Worm (Caenorhabditis elegans) whole organism, L3 larva: ENCODE measurements around the gene C15H11.10.

ENCODE experiments used
- ZK546.5 ChIP-seq: sonication (generic microtip); optimal IDR thresholded peaks from 2 replicates; lab custom pipeline; 2017; ENCODE audit warnings: missing biosample characterization, missing genetic modification characterization
- egl-27 ChIP-seq: sonication (generic microtip); optimal IDR thresholded peaks from 4 replicates; lab custom pipeline; 2017; ENCODE audit warnings: missing biosample characterization, missing genetic modification reagents, missing genetic modification characterization
- elt-1 ChIP-seq: fragments of 150-350 bp; optimal IDR thresholded peaks from 2 replicates; lab custom pipeline; 2014; ENCODE audit warnings: missing biosample characterization, missing genetic modification characterization
- fos-1 ChIP-seq: fragments of 150-350 bp; optimal IDR thresholded peaks from 2 replicates; lab custom pipeline; 2014; ENCODE audit warnings: missing biosample characterization, missing genetic modification characterization
- hmg-11 ChIP-seq: sonication (generic microtip); optimal IDR thresholded peaks from 2 replicates; lab custom pipeline; 2016; ENCODE audit warnings: missing genetic modification characterization, missing compliant biosample characterization
- mml-1 ChIP-seq: fragments of 150-350 bp; sonication (generic microtip); optimal IDR thresholded peaks from 3 replicates; lab custom pipeline; 2014; ENCODE audit warnings: missing biosample characterization, missing genetic modification characterization
- nhr-23 ChIP-seq: fragments of 150-350 bp; optimal IDR thresholded peaks from 2 replicates; lab custom pipeline; 2014; ENCODE audit warnings: missing biosample characterization, missing genetic modification reagents, missing genetic modification characterization
- pqm-1 ChIP-seq: fragments of 150-350 bp; optimal IDR thresholded peaks from 2 replicates; lab custom pipeline; 2017; ENCODE audit warnings: missing biosample characterization, missing genetic modification characterization, inconsistent platforms
- snpc-4 ChIP-seq: fragments of 150-350 bp; optimal IDR thresholded peaks from 2 replicates; lab custom pipeline; 2014; ENCODE audit warnings: missing biosample characterization, missing genetic modification characterization
- unc-62 ChIP-seq: fragments of 150-350 bp; sonication (generic microtip); optimal IDR thresholded peaks from 4 replicates; lab custom pipeline; 2014; ENCODE audit warnings: missing biosample characterization, missing genetic modification reagents, missing genetic modification characterization

DNA sequence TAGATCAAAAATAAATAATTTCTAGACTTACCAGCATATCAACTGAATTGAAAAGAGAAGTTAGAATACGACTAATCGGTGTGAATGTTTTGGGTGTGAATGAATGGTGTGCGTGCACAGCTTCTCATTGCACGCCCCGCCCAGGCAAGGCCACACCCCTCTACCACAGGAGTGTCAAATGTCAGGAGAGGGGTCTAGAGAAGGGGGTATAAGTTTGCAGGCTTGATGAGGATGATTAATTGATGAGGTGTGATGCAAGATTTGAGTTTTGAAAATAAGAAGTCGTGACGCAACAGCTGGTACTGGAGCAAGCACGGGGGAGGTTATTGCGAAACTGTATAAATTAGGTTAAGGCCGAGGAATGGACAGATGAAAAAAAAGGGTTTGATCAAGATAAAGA is 40.3 kb downstream of the C15H11.10 start, which contains the start of gene egl-1:
- TF ChIP-seq pqm-1 (tag; lab: Kevin White, UChicago) (no peak), mml-1 (no peak), unc-62 (GFP tag; lab: Kevin White, UChicago) (no peak), elt-1 (no peak), ZK546.5 (no peak), hmg-11 (no peak), snpc-4 (no peak), nhr-23 (no peak), fos-1 (tag; lab: Kevin White, UChicago) (no peak), egl-27 (tag; lab: Kevin White, UChicago) (no peak)
